Worm (Caenorhabditis elegans): ENCODE data around the gene ZC518.8.

The ZC518.8 gene

ce11 chrIV:12396645-12397258 is 35.0 kb upstream of the ZC518.8 start:
- no peak for TF ChIP-seq sea-1 (GFP tag; conservative IDR thresholded peaks at IDR 0.05)
- no peak for TF ChIP-seq B0310.2 (tag; optimal IDR thresholded peaks at IDR 0.05)

DNA sequence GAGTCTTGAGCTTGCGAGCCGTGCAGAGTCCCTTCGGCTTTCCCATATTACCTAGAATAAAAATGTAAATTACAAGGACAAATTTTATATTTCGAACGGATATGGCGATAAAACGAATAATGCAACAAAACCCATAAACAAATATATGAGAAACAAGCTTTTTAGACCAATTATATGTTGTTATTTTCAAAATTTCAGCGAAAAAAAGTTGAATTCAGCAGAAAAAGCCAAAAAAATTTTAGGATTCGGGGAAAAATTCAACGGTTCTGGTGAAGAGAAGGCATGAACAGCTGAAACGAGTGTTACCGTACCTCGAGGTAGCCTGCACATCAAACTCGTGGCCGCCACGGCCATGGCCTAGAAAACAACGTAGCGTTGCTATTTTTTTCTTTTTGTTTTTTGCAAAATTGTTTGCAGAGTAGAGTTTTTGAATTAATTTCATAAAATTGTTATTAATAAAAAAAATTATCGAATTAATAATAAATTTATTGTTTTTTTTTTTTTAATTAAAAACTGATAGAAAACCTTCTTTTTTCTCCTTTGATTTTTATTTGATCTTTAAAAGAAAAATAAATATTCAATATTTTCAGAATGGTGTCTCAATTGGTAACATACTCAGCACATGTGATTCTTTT is 29.4 kb upstream of the ZC518.8 start, which contains the start of the genes rps-23 and dpm-3:
TSS of gene rps-23 (minus strand) at position 51 of the 635 bp plus-strand sequence.
TSS of gene dpm-3 (plus strand) at position 585 of the 635 bp plus-strand sequence.
- no peak for TF ChIP-seq ceh-13 (GFP tag; optimal IDR thresholded peaks at IDR 0.05)
- no peak for TF ChIP-seq ama-1 (optimal IDR thresholded peaks at IDR 0.05)
- TF ChIP-seq hmg-4 (GFP tag; optimal IDR thresholded peaks at IDR 0.05) = peak; percentile 29
- TF ChIP-seq pes-1 (GFP tag; IDR thresholded peaks at IDR 0.05) = peak; percentile 83
- TF ChIP-seq ets-7 (tag; optimal IDR thresholded peaks at IDR 0.05) = no peak
- TF ChIP-seq B0310.2 (tag; optimal IDR thresholded peaks at IDR 0.05) = peak; percentile 15
- TF ChIP-seq ceh-36 (tag; optimal IDR thresholded peaks at IDR 0.05) = peak; percentile 2
- no peak for TF ChIP-seq aly-1 (tag; optimal IDR thresholded peaks at IDR 0.05)
- peak; percentile 83 for TF ChIP-seq tbx-37 (GFP tag; conservative IDR thresholded peaks at IDR 0.05)
- TF ChIP-seq tbx-11 (GFP tag; IDR thresholded peaks at IDR 0.05) = peak; percentile 57; the same call in 1 of the 2 replicates
- TF ChIP-seq flt-1 (GFP tag; IDR thresholded peaks at IDR 0.05) = peak; percentile 59
- peak; percentile 11 for TF ChIP-seq hnd-1 (tag; optimal IDR thresholded peaks at IDR 0.05)
- TF ChIP-seq F13C5.2 (tag; optimal IDR thresholded peaks at IDR 0.05) = peak; percentile 52

ce11 chrIV:12389951-12390350 is 28.2 kb upstream of the ZC518.8 start, which contains the start of gene spe-45:
Gene spe-45, minus strand, starts transcription at chrIV:12390095.
- TF ChIP-seq scrt-1 (GFP tag; IDR thresholded peaks at IDR 0.05) (no peak), hmbx-1 (tag; optimal IDR thresholded peaks at IDR 0.05) (no peak), ama-1 (optimal IDR thresholded peaks at IDR 0.05) (no peak), hmg-4 (GFP tag; optimal IDR thresholded peaks at IDR 0.05) (no peak), ceh-36 (tag; optimal IDR thresholded peaks at IDR 0.05) (no peak), ets-7 (tag; optimal IDR thresholded peaks at IDR 0.05) (no peak), pes-1 (GFP tag; IDR thresholded peaks at IDR 0.05) (no peak), tbx-11 (GFP tag; IDR thresholded peaks at IDR 0.05) (no peak)

DNA sequence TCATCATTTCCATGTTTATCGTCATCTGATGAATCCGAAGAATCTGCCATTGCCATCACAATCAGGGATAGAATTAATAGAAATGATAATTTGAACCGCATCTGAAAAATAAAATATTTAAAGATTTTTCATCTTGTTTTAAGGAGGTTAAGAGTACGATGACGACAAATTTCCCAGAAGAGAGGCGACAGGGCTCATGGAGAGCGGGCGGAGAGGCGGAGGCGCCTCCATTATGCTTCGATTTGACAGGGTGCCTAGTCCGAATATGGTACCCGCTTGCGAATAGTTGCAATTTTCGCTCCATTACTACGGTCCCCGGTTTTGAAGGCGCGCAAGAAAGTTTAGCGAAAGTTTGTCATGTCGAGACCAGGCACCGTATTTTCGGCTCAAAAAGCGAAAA is 23.4 kb upstream of the ZC518.8 start, which contains the start of gene F28D1.6:
TSS of gene F28D1.6 (minus strand) at position 101 of the 400 bp plus-strand sequence.
- TF ChIP-seq pes-1 (GFP tag; IDR thresholded peaks at IDR 0.05) (no peak), tbx-37 (GFP tag; conservative IDR thresholded peaks at IDR 0.05) (no peak), aly-1 (tag; optimal IDR thresholded peaks at IDR 0.05) (no peak), ama-1 (optimal IDR thresholded peaks at IDR 0.05) (no peak), hmbx-1 (tag; optimal IDR thresholded peaks at IDR 0.05) (no peak), ceh-36 (tag; optimal IDR thresholded peaks at IDR 0.05) (no peak), ets-7 (tag; optimal IDR thresholded peaks at IDR 0.05) (no peak), hnd-1 (tag; optimal IDR thresholded peaks at IDR 0.05) (no peak), flt-1 (GFP tag; IDR thresholded peaks at IDR 0.05) (no peak), ceh-13 (GFP tag; optimal IDR thresholded peaks at IDR 0.05) (no peak), scrt-1 (GFP tag; IDR thresholded peaks at IDR 0.05) (no peak), F13C5.2 (tag; optimal IDR thresholded peaks at IDR 0.05) (no peak), B0310.2 (tag; optimal IDR thresholded peaks at IDR 0.05) (no peak), tbx-11 (GFP tag; IDR thresholded peaks at IDR 0.05) (no peak), sea-1 (GFP tag; conservative IDR thresholded peaks at IDR 0.05) (no peak), tra-4 (tag; optimal IDR thresholded peaks at IDR 0.05) (no peak), hmg-4 (GFP tag; optimal IDR thresholded peaks at IDR 0.05) (no peak)

- TF ChIP-seq tra-4 (tag; optimal IDR thresholded peaks at IDR 0.05) = no peak
- TF ChIP-seq scrt-1 (GFP tag; IDR thresholded peaks at IDR 0.05) = no peak
- TF ChIP-seq F13C5.2 (tag; optimal IDR thresholded peaks at IDR 0.05) = no peak
- no peak for TF ChIP-seq flt-1 (GFP tag; IDR thresholded peaks at IDR 0.05)
- TF ChIP-seq hmbx-1 (tag; optimal IDR thresholded peaks at IDR 0.05) = no peak
- TF ChIP-seq pes-1 (GFP tag; IDR thresholded peaks at IDR 0.05) = no peak
- no peak for TF ChIP-seq ceh-36 (tag; optimal IDR thresholded peaks at IDR 0.05)
- no peak for TF ChIP-seq ceh-13 (GFP tag; optimal IDR thresholded peaks at IDR 0.05)
- TF ChIP-seq hmg-4 (GFP tag; optimal IDR thresholded peaks at IDR 0.05) = no peak
- no peak for TF ChIP-seq aly-1 (tag; optimal IDR thresholded peaks at IDR 0.05)
- no peak for TF ChIP-seq tbx-11 (GFP tag; IDR thresholded peaks at IDR 0.05)
- TF ChIP-seq B0310.2 (tag; optimal IDR thresholded peaks at IDR 0.05) = no peak
- no peak for TF ChIP-seq sea-1 (GFP tag; conservative IDR thresholded peaks at IDR 0.05)
- TF ChIP-seq hnd-1 (tag; optimal IDR thresholded peaks at IDR 0.05) = no peak
- no peak for TF ChIP-seq ama-1 (optimal IDR thresholded peaks at IDR 0.05)
- no peak for TF ChIP-seq ets-7 (tag; optimal IDR thresholded peaks at IDR 0.05)
- no peak for TF ChIP-seq tbx-37 (GFP tag; conservative IDR thresholded peaks at IDR 0.05)
Measured at ce11 chrIV:12382864-12383263, 21.2 kb upstream of the ZC518.8 start, which contains the start of gene thn-2. Gene thn-2, plus strand, starts transcription at chrIV:12383170.

- TF ChIP-seq ceh-36 (tag; optimal IDR thresholded peaks at IDR 0.05) (no peak), aly-1 (tag; optimal IDR thresholded peaks at IDR 0.05) (no peak), tbx-11 (GFP tag; IDR thresholded peaks at IDR 0.05) (no peak), hmbx-1 (tag; optimal IDR thresholded peaks at IDR 0.05) (no peak), hmg-4 (GFP tag; optimal IDR thresholded peaks at IDR 0.05) (no peak), hnd-1 (tag; optimal IDR thresholded peaks at IDR 0.05) (no peak), tra-4 (tag; optimal IDR thresholded peaks at IDR 0.05) (no peak), flt-1 (GFP tag; IDR thresholded peaks at IDR 0.05) (no peak), sea-1 (GFP tag; conservative IDR thresholded peaks at IDR 0.05) (no peak), ets-7 (tag; optimal IDR thresholded peaks at IDR 0.05) (no peak), ceh-13 (GFP tag; optimal IDR thresholded peaks at IDR 0.05) (no peak), pes-1 (GFP tag; IDR thresholded peaks at IDR 0.05) (no peak), tbx-37 (GFP tag; conservative IDR thresholded peaks at IDR 0.05) (no peak), B0310.2 (tag; optimal IDR thresholded peaks at IDR 0.05) (no peak), scrt-1 (GFP tag; IDR thresholded peaks at IDR 0.05) (no peak), ama-1 (optimal IDR thresholded peaks at IDR 0.05) (no peak)
Measured at ce11 chrIV:12379784-12380183, 18.1 kb upstream of the ZC518.8 start, which contains the start of gene thn-1. Gene thn-1, plus strand, starts transcription at chrIV:12380084.

DNA sequence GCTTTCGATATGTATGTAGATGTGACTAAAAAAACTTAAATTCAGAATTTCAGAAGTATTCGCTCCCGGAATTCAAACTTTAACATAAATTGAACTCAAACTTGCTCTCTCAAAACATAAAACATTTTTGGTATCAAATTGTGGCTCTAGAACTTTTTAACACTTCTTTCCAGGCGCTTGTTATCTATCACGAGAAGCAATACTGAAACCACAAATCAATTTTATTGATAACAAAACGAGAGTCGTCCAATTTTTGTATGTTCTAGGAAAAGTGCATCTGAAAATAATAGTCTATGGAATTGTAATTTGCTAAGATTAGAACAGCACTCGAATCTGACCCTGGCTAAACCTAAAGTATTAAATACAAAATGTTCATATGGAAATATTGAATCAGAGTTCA is 17.2 kb upstream of the ZC518.8 start:
- no peak for TF ChIP-seq hmbx-1 (tag; optimal IDR thresholded peaks at IDR 0.05)
- no peak for TF ChIP-seq flt-1 (GFP tag; IDR thresholded peaks at IDR 0.05)
- TF ChIP-seq scrt-1 (GFP tag; IDR thresholded peaks at IDR 0.05) = no peak
- TF ChIP-seq F13C5.2 (tag; optimal IDR thresholded peaks at IDR 0.05) = no peak
